Fruit fly (Drosophila melanogaster): ENCODE results near the gene aay.

Gene aay

DNA sequence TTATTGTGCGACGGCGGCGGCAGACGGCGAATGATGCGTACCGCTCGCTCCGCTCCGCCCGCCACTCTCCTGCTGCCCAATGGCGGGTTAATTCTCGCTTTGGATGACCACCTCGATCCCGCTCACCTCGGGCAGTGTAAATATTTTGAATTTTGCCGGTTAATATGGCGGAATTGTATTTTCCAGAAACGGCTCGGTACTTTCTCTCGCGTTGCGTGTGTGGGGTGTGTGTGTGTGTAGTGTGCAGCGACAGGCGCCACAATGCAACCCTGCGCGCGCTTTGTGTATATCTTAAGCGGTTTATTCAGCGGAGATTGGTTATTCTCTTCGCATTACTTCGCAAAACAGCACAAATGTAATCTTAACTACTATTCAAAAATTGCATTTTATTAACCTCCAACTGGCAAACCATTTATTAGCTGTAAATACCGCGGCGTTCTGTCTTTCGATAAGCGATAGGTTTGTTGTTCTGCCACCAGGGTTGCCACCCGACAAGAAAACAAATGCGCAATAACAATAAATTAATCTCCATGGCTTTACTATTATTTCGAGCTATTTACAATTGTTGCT lies 32.9 kb downstream of the aay start, which contains the start of the genes phol and CG3552 (continued):
- TF ChIP-seq CG17829 (tag; optimal IDR thresholded peaks at IDR 0.05) (peak; percentile 35), Atf6 (GFP tag; IDR thresholded peaks at IDR 0.05) (no peak), vvl (GFP tag; IDR thresholded peaks at IDR 0.05) (no peak), lov (optimal IDR thresholded peaks at IDR 0.05) (no peak), lov (GFP tag; IDR thresholded peaks at IDR 0.05) (no peak), CG13624 (GFP tag; optimal IDR thresholded peaks at IDR 0.05) (peak; percentile 88), CG4617 (GFP tag; optimal IDR thresholded peaks at IDR 0.05; ENCODE audit: borderline replicate concordance) (peak; percentile 92), CG14710 (tag; optimal IDR thresholded peaks at IDR 0.05) (peak; percentile 46), sens (GFP tag) (peak; percentile 64), Deaf1 (tag; optimal IDR thresholded peaks at IDR 0.05) (no peak), vfl (GFP tag; optimal IDR thresholded peaks at IDR 0.05) (peak; percentile 18), grn (GFP tag; optimal IDR thresholded peaks at IDR 0.05) (no peak), NK7.1 (GFP tag; optimal IDR thresholded peaks at IDR 0.05) (no peak), CG4282 (GFP tag; optimal IDR thresholded peaks at IDR 0.05) (no peak), CG4820 (GFP tag; optimal IDR thresholded peaks at IDR 0.05) (no peak), CG17359 (tag; optimal IDR thresholded peaks at IDR 0.05) (no peak), knrl (GFP tag; IDR thresholded peaks at IDR 0.05; ENCODE audit: partially characterized antibody) (0 out of 3 replicates have a peak, but pooled peaks have one; percentile 37), CG1602 (GFP tag; optimal IDR thresholded peaks at IDR 0.05) (no peak), Fer3 (tag; optimal IDR thresholded peaks at IDR 0.05) (no peak), CG1792 (GFP tag; optimal IDR thresholded peaks at IDR 0.05) (no peak), CG32772 (GFP tag; IDR thresholded peaks at IDR 0.05) (no peak), Oaz (GFP tag; IDR thresholded peaks at IDR 0.05) (no peak), scrt (GFP tag; optimal IDR thresholded peaks at IDR 0.05) (no peak), CG17385 (GFP tag; optimal IDR thresholded peaks at IDR 0.05) (peak; percentile 29), CG2712 (tag; optimal IDR thresholded peaks at IDR 0.05) (peak; percentile 16), Adf1 (GFP tag; IDR thresholded peaks at IDR 0.05) (peak; percentile 48), CHES-1-like (GFP tag; optimal IDR thresholded peaks at IDR 0.05) (peak; percentile 17), Mes4 (GFP tag; optimal IDR thresholded peaks at IDR 0.05) (no peak), MBD-R2 (GFP tag; IDR thresholded peaks at IDR 0.05) (peak; percentile 66), row (GFP tag; IDR thresholded peaks at IDR 0.05) (peak; percentile 35; the same call in 1 of the 3 replicates), cad (GFP tag; optimal IDR thresholded peaks at IDR 0.05) (no peak), CG13424 (tag; optimal IDR thresholded peaks at IDR 0.05) (peak; percentile 10), pzg (GFP tag; optimal IDR thresholded peaks at IDR 0.05) (peak; percentile 57), Dll (GFP tag; IDR thresholded peaks at IDR 0.05; ENCODE audit: partially characterized antibody) (peak; percentile 52; the same call in 1 of the 4 replicates), Elba2 (GFP tag; optimal IDR thresholded peaks at IDR 0.05) (no peak), Atf-2 (GFP tag; optimal IDR thresholded peaks at IDR 0.05) (peak; percentile 4), vnd (GFP tag; IDR thresholded peaks at IDR 0.05; ENCODE audit: partially characterized antibody) (no peak), insv (GFP tag; optimal IDR thresholded peaks at IDR 0.05) (peak in 1 of 2 experiments; percentile 17), Nf-YC (tag; optimal IDR thresholded peaks at IDR 0.05) (peak; percentile 43), CG2889 (GFP tag; IDR thresholded peaks at IDR 0.05) (no peak), unc-4 (GFP tag; IDR thresholded peaks at IDR 0.05; ENCODE audit: partially characterized antibody) (peak; percentile 43), B-H1 (GFP tag; IDR thresholded peaks at IDR 0.05) (no peak), CG12391 (tag; optimal IDR thresholded peaks at IDR 0.05) (peak; percentile 34), Hsf (GFP tag; optimal IDR thresholded peaks at IDR 0.05) (no peak), NC2β (GFP tag; optimal IDR thresholded peaks at IDR 0.05) (peak; percentile 6), CG34224 (GFP tag; IDR thresholded peaks at IDR 0.05; ENCODE audit: partially characterized antibody) (0 out of 3 replicates have a peak, but pooled peaks have one; percentile 41), Abd-B (GFP tag; optimal IDR thresholded peaks at IDR 0.05) (peak; percentile 18), CG4424 (GFP tag; optimal IDR thresholded peaks at IDR 0.05) (no peak), CG12219 (GFP tag; optimal IDR thresholded peaks at IDR 0.05) (no peak), CG15601 (tag; optimal IDR thresholded peaks at IDR 0.05) (no peak), Sin3A (optimal IDR thresholded peaks at IDR 0.05) (peak; percentile 84)

Data from whole organism, embryonic.